Worm (Caenorhabditis elegans): ENCODE results near the gene F48E8.8.
A peak's percentile ranks its signal among the peaks of the same experiment; 100 is the strongest.

F48E8.8 gene

DNA sequence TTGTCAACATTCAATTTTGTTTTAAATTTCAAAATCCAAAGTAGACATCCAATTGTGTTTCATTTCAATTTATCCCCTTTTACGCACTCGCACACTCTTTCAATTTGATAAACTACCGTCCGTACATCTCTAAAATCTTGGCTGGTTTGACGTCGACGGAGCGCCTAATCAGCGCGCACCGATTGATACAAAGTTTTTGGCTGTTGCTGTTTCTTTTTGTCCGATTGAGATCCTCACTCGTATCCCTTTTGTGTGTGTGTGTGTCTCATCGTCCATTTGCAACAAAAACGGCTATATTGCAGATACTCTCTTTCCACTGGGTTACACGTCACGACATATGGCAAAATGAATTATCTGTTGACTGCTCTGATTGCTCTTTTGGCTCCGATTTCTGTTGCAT is 24.6 kb upstream of the F48E8.8 start, which contains the start of gene lon-1:
TSS of gene lon-1 (plus strand) at position 301 of the 400 bp plus-strand sequence.
- TF ChIP-seq dve-1 (tag; optimal IDR thresholded peaks at IDR 0.05) (no peak), ceh-6 (GFP tag; optimal IDR thresholded peaks at IDR 0.05) (no peak), ceh-45 (GFP tag; IDR thresholded peaks at IDR 0.05) (no peak), ceh-2 (tag; optimal IDR thresholded peaks at IDR 0.05) (no peak), ttx-3 (tag; optimal IDR thresholded peaks at IDR 0.05) (no peak), pag-3 (tag; optimal IDR thresholded peaks at IDR 0.05; ENCODE audit: borderline replicate concordance) (no peak)

DNA sequence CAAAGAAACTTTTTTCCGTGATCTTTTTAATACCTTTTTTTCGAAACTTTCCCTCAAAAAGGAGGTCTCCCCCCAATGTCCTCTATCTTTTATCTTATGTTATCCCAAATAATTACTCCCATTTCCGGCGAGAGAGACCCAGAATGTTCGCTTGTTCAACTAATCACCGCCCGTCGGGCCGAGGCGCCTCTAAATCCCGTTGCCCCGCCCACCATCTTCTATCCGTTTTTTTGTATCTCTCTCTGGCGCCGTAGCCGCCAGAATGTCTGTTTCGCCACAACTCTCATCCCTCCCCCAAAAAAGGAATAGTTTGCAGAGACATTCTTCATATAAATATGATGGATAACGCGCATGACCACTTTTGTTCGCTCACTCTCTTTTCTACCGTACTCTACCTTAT is 23.1 kb upstream of the F48E8.8 start:
- no peak for TF ChIP-seq fkh-6 (tag; optimal IDR thresholded peaks at IDR 0.05)
- no peak for TF ChIP-seq ceh-14 (tag; optimal IDR thresholded peaks at IDR 0.05)

DNA sequence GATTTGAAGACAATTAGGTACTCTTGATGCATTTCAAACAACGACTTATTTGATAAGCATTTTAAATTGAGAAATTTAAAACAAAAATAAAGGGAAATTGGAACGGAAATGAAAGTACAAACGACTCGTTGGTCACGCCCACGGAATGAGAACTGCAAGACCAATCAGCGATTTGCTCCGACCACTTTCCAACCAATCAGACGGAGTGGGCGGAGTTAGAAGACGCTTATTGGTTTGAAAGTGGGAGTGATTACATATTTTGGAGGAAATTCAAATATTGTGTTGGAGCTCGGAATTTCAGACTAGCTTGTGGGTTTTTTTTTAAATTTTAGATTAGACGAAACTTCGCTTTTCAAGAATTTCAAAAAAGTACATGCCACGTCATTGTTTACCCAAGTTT is 19.5 kb upstream of the F48E8.8 start:
- TF ChIP-seq C38D4.7 (GFP tag; optimal IDR thresholded peaks at IDR 0.05) (no peak), nfya-1 (tag; optimal IDR thresholded peaks at IDR 0.05) (peak; percentile 96), ceh-2 (tag; optimal IDR thresholded peaks at IDR 0.05) (no peak)

DNA sequence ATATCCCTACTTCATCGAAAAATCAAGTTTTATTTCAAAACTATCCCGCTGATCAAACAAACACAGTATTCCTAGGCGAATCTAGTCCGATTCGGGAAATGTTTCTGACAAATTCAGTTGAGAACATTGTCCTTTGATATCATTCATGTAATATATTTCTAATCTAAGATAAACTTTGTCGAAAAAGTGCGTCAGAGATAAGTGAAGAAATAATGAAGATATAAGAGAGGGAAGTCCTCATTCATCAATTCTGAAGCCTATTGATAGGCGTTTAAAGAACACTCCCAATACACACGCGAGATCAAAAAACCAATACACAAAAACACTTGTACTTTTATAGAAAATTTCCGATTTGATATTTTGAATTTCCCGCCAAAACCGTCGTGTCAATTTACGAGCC is 15.2 kb upstream of the F48E8.8 start:
- TF ChIP-seq ceh-2 (tag; optimal IDR thresholded peaks at IDR 0.05), result no peak

DNA sequence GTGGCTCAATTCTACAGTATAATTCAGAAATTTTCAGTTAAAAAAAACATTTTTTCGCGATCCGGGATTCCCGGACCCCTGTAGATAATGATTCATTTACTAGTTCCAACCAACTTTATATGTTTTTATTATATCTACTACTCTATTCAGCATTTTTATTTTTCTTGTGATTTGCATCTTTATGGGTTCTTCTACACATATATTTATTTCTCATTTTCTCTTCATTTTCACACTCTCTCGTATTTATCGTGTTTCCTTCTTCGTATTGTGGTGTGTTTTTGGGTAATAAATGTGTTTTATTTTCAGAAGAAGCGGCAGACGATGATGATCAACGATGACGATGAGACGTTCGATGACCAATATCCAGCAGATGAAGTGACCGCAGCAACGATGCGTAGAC is 14.5 kb upstream of the F48E8.8 start, which contains the start of gene F48E8.2:
TSS of gene F48E8.2 (plus strand) at position 301 of the 400 bp plus-strand sequence.
- TF ChIP-seq unc-86 (tag; optimal IDR thresholded peaks at IDR 0.05) (no peak), lim-6 (tag; optimal IDR thresholded peaks at IDR 0.05) (no peak), sox-2 (GFP tag; IDR thresholded peaks at IDR 0.05) (no peak), C38D4.7 (GFP tag; optimal IDR thresholded peaks at IDR 0.05) (no peak), sdc-2 (tag; optimal IDR thresholded peaks at IDR 0.05) (no peak), elt-4 (tag; optimal IDR thresholded peaks at IDR 0.05) (no peak), nhr-232 (tag; optimal IDR thresholded peaks at IDR 0.05) (no peak), pag-3 (tag; optimal IDR thresholded peaks at IDR 0.05; ENCODE audit: borderline replicate concordance) (no peak), ztf-16 (tag; optimal IDR thresholded peaks at IDR 0.05) (no peak), hlh-13 (GFP tag; optimal IDR thresholded peaks at IDR 0.05) (no peak), unc-42 (tag; optimal IDR thresholded peaks at IDR 0.05) (no peak), gmeb-2 (tag; optimal IDR thresholded peaks at IDR 0.05) (no peak), pax-1 (tag; optimal IDR thresholded peaks at IDR 0.05) (no peak), ceh-2 (tag; optimal IDR thresholded peaks at IDR 0.05) (no peak), pqm-1 (tag; optimal IDR thresholded peaks at IDR 0.05) (no peak), ceh-19 (GFP tag; optimal IDR thresholded peaks at IDR 0.05) (no peak), fkh-10 (GFP tag; optimal IDR thresholded peaks at IDR 0.05) (no peak), syd-9 (tag; optimal IDR thresholded peaks at IDR 0.05) (no peak)

DNA sequence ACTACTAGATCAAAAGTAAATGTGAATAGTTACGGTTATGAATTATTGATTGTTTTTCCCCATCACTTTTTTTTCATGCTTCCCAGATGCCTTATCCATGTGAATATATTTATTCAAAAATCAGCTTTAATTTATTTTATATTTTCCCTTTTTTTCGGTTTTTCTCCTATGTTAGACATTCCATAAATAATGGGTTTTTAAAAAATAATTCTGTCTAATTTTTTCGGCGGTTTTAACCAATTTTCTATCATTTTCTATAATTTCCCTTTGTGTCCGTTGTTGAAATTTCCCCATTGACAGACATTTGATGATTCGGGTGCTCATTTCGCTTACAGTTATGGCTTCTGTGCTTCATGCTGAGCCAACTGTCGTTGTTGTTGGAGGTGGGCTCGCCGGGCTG is 11.5 kb upstream of the F48E8.8 start, which contains the start of gene F48E8.3:
TSS of gene F48E8.3 (plus strand) at position 301 of the 400 bp plus-strand sequence.
- TF ChIP-seq tbx-2 (tag; optimal IDR thresholded peaks at IDR 0.05), result no peak
- TF ChIP-seq ceh-30 (tag; optimal IDR thresholded peaks at IDR 0.05), result no peak
- TF ChIP-seq lin-11 (tag; optimal IDR thresholded peaks at IDR 0.05), result no peak
- TF ChIP-seq T23F11.4 (GFP tag; optimal IDR thresholded peaks at IDR 0.05), result no peak
- no peak for TF ChIP-seq K09A11.1 (tag; optimal IDR thresholded peaks at IDR 0.05; ENCODE audit: insufficient read depth)
- no peak for TF ChIP-seq ceh-18 (tag; optimal IDR thresholded peaks at IDR 0.05)
- TF ChIP-seq gmeb-2 (tag; optimal IDR thresholded peaks at IDR 0.05), result no peak
- no peak for TF ChIP-seq rnt-1 (tag; optimal IDR thresholded peaks at IDR 0.05)
- no peak for TF ChIP-seq npax-4 (tag; optimal IDR thresholded peaks at IDR 0.05)
- no peak for TF ChIP-seq hlh-15 (tag; optimal IDR thresholded peaks at IDR 0.05)
- no peak for TF ChIP-seq Y22D7AL.16 (tag; optimal IDR thresholded peaks at IDR 0.05)
- TF ChIP-seq unc-42 (tag; optimal IDR thresholded peaks at IDR 0.05), result no peak
- TF ChIP-seq hlh-30 (tag; optimal IDR thresholded peaks at IDR 0.05; ENCODE audit: insufficient read depth), result no peak
- TF ChIP-seq ceh-24 (tag; optimal IDR thresholded peaks at IDR 0.05), result no peak
- no peak for TF ChIP-seq ceh-6 (GFP tag; optimal IDR thresholded peaks at IDR 0.05)
- TF ChIP-seq pqm-1 (tag; optimal IDR thresholded peaks at IDR 0.05), result no peak
- no peak for TF ChIP-seq nfya-1 (tag; optimal IDR thresholded peaks at IDR 0.05)
- TF ChIP-seq pros-1 (tag; optimal IDR thresholded peaks at IDR 0.05), result no peak

Data from whole organism, late embryonic.